Worm (Caenorhabditis elegans) whole organism, L1 larva: Measurements from ENCODE around the gene C35C5.9.

Source experiments
- aly-2 ChIP-seq: fragments of 150-350 bp; optimal IDR thresholded peaks from 2 replicates; lab custom pipeline; 2014; ENCODE audit warnings: missing biosample characterization, missing genetic modification characterization
- ceh-63 ChIP-seq: fragments of 200-800 bp; sonication (Bioruptor generic); optimal IDR thresholded peaks from 2 replicates; lab custom pipeline; 2018; ENCODE audit warnings: mild to moderate bottlenecking, missing genetic modification characterization, missing compliant biosample characterization
- dsc-1 ChIP-seq: sonication (generic microtip); optimal IDR thresholded peaks from 2 replicates; lab custom pipeline; 2016; ENCODE audit warnings: mild to moderate bottlenecking, missing genetic modification characterization, missing compliant biosample characterization
- egl-13 ChIP-seq: sonication (generic microtip); optimal IDR thresholded peaks from 2 replicates; lab custom pipeline; 2016; ENCODE audit warnings: missing genotype, missing genetic modification reagents, missing genetic modification characterization, missing compliant biosample characterization
- fkh-10 ChIP-seq: sonication (generic microtip); optimal IDR thresholded peaks from 2 replicates; lab custom pipeline; 2017; ENCODE audit warnings: missing biosample characterization, missing genetic modification reagents, missing genetic modification characterization
- hpl-2 ChIP-seq: fragments of 150-350 bp; optimal IDR thresholded peaks from 2 replicates; lab custom pipeline; 2014; ENCODE audit warnings: missing biosample characterization, missing genetic modification reagents, missing genetic modification characterization
- nhr-47 ChIP-seq: sonication (generic microtip); optimal IDR thresholded peaks from 2 replicates; lab custom pipeline; 2016; ENCODE audit warnings: mild to moderate bottlenecking, missing genetic modification characterization, moderate library complexity, missing compliant biosample characterization
- unc-62 ChIP-seq: fragments of 150-350 bp; optimal IDR thresholded peaks from 2 replicates; lab custom pipeline; 2014; ENCODE audit warnings: missing biosample characterization, missing genetic modification reagents, missing genetic modification characterization

The C35C5.9 gene

ce11 chrX:11585894-11586293 is 49.5 kb downstream of the C35C5.9 start:
- TF ChIP-seq unc-62 (GFP tag; lab: Kevin White, UChicago) (no peak), hpl-2 (GFP tag; lab: Kevin White, UChicago) (no peak), dsc-1 (peak; percentile 69), nhr-47 (tag; lab: Kevin White, UChicago) (no peak), fkh-10 (GFP tag; lab: Kevin White, UChicago) (no peak), ceh-63 (GFP tag; lab: Kevin White, UChicago) (no peak), egl-13 (tag; lab: Kevin White, UChicago) (no peak), aly-2 (tag; lab: Kevin White, UChicago) (no peak)
